Worm (Caenorhabditis elegans) whole organism, late embryonic: Measurements from ENCODE around the gene fzy-1.
"Not testable (repeated sequence)": the region's sequence is repeated elsewhere in the genome, so short reads cannot be mapped to it uniquely, and the experiment has no call there.

ENCODE experiments used
- C08G9.2 ChIP-seq: sonication (generic microtip); optimal IDR thresholded peaks from 2 replicates; lab custom pipeline; 2016; ENCODE audit warnings: mild to moderate bottlenecking, missing genetic modification characterization, moderate library complexity, missing compliant biosample characterization
- C38D4.7 ChIP-seq: fragments of 200-800 bp; sonication (Bioruptor generic); optimal IDR thresholded peaks from 2 replicates; lab custom pipeline; 2018; ENCODE audit warnings: mild to moderate bottlenecking, missing genetic modification characterization, moderate library complexity, missing compliant biosample characterization
- K09A11.1 ChIP-seq: sonication (generic microtip); optimal IDR thresholded peaks from 2 replicates; lab custom pipeline; 2017; ENCODE audit warnings: antibody characterized with exemption, mild to moderate bottlenecking, missing genetic modification characterization, missing compliant biosample characterization; ENCODE audit not compliant: insufficient read depth
- Y22D7AL.16 ChIP-seq: sonication (generic microtip); optimal IDR thresholded peaks from 2 replicates; lab custom pipeline; 2016; ENCODE audit warnings: missing genetic modification characterization, missing compliant biosample characterization
- ahr-1 ChIP-seq: sonication (generic microtip); optimal IDR thresholded peaks from 2 replicates; lab custom pipeline; 2016; ENCODE audit warnings: missing genetic modification characterization, missing compliant biosample characterization
- ama-1 ChIP-seq: fragments of 150-350 bp; optimal IDR thresholded peaks from 2 replicates; lab custom pipeline; 2014
- ceh-19 ChIP-seq: fragments of 200-800 bp; sonication (Bioruptor generic); optimal IDR thresholded peaks from 2 replicates; lab custom pipeline; 2018; ENCODE audit warnings: mild to moderate bottlenecking, missing genetic modification characterization, missing compliant biosample characterization
- ceh-2 ChIP-seq: sonication (generic microtip); optimal IDR thresholded peaks from 2 replicates; lab custom pipeline; 2016; ENCODE audit warnings: missing genotype, missing genetic modification characterization, missing compliant biosample characterization
- ceh-30 ChIP-seq: fragments of 150-350 bp; optimal IDR thresholded peaks from 2 replicates; lab custom pipeline; 2014; ENCODE audit warnings: missing biosample characterization, missing genetic modification characterization
- ceh-34 ChIP-seq: sonication (generic microtip); optimal IDR thresholded peaks from 2 replicates; lab custom pipeline; 2016; ENCODE audit warnings: mild to moderate bottlenecking, missing genetic modification characterization, missing compliant biosample characterization
- ceh-45 ChIP-seq: fragments of 200-800 bp; sonication (Bioruptor generic); IDR thresholded peaks from 2 replicates; pipeline ENCODE4 v1.3.6; 2022; ENCODE audit warnings: missing genetic modification reagents, missing genetic modification characterization, missing compliant biosample characterization
- ceh-48 ChIP-seq: sonication (generic microtip); optimal IDR thresholded peaks from 2 replicates; lab custom pipeline; 2016; ENCODE audit warnings: missing genetic modification characterization, inconsistent platforms, missing compliant biosample characterization
- ceh-6 ChIP-seq: fragments of 200-800 bp; sonication (Bioruptor generic); optimal IDR thresholded peaks from 2 replicates; lab custom pipeline; 2018; ENCODE audit warnings: mild to moderate bottlenecking, missing genetic modification characterization, missing compliant biosample characterization
- ceh-9 ChIP-seq: sonication (generic microtip); optimal IDR thresholded peaks from 2 replicates; lab custom pipeline; 2016; ENCODE audit warnings: mild to moderate bottlenecking, missing genetic modification characterization, inconsistent platforms, missing compliant biosample characterization
- elt-4 ChIP-seq: sonication (generic microtip); optimal IDR thresholded peaks from 2 replicates; lab custom pipeline; 2016; ENCODE audit warnings: missing genetic modification characterization, missing compliant biosample characterization
- fax-1 ChIP-seq: sonication (generic microtip); optimal IDR thresholded peaks from 2 replicates; lab custom pipeline; 2016; ENCODE audit warnings: missing genotype, missing genetic modification characterization, missing compliant biosample characterization
- gmeb-2 ChIP-seq: sonication (generic microtip); optimal IDR thresholded peaks from 2 replicates; lab custom pipeline; 2016; ENCODE audit warnings: missing genetic modification characterization, inconsistent platforms, missing compliant biosample characterization
- hlh-15 ChIP-seq: sonication (generic microtip); optimal IDR thresholded peaks from 2 replicates; lab custom pipeline; 2016; ENCODE audit warnings: missing genetic modification characterization, missing compliant biosample characterization
- hlh-8 ChIP-seq: sonication (generic microtip); optimal IDR thresholded peaks from 2 replicates; lab custom pipeline; 2016; ENCODE audit warnings: missing genotype, missing genetic modification characterization, missing compliant biosample characterization
- lim-6 ChIP-seq: sonication (generic microtip); optimal IDR thresholded peaks from 2 replicates; lab custom pipeline; 2016; ENCODE audit warnings: missing genetic modification characterization, missing compliant biosample characterization
- madf-2 ChIP-seq: sonication (generic microtip); optimal IDR thresholded peaks from 2 replicates; lab custom pipeline; 2017; ENCODE audit warnings: missing genetic modification characterization, missing compliant biosample characterization
- mec-3 ChIP-seq: sonication (generic microtip); optimal IDR thresholded peaks from 2 replicates; lab custom pipeline; 2016; ENCODE audit warnings: borderline replicate concordance, missing genetic modification characterization, missing compliant biosample characterization
- nfya-1 ChIP-seq: sonication (generic microtip); optimal IDR thresholded peaks from 2 replicates; lab custom pipeline; 2017; ENCODE audit warnings: missing genetic modification characterization, mild to moderate bottlenecking, missing compliant biosample characterization, antibody characterized with exemption, moderate library complexity
- nhr-232 ChIP-seq: sonication (generic microtip); optimal IDR thresholded peaks from 2 replicates; lab custom pipeline; 2016; ENCODE audit warnings: missing genetic modification characterization, missing compliant biosample characterization
- pat-9 ChIP-seq: fragments of 200-800 bp; sonication (Bioruptor generic); optimal IDR thresholded peaks from 2 replicates; lab custom pipeline; 2018; ENCODE audit warnings: mild to moderate bottlenecking, missing genetic modification characterization, moderate library complexity, missing compliant biosample characterization
- pha-2 ChIP-seq: sonication (generic microtip); optimal IDR thresholded peaks from 2 replicates; lab custom pipeline; 2017; ENCODE audit warnings: mild to moderate bottlenecking, missing genetic modification characterization, missing compliant biosample characterization
- pha-4 ChIP-seq: fragments of 150-350 bp; optimal IDR thresholded peaks from 2 replicates; lab custom pipeline; 2018; ENCODE audit warnings: missing biosample characterization, missing genetic modification reagents, missing genetic modification characterization
- pros-1 ChIP-seq: fragments of 150-350 bp; optimal IDR thresholded peaks from 2 replicates; lab custom pipeline; 2014; ENCODE audit warnings: missing biosample characterization, missing genetic modification reagents, missing genetic modification characterization
- rnt-1 ChIP-seq: sonication (generic microtip); optimal IDR thresholded peaks from 2 replicates; lab custom pipeline; 2016; ENCODE audit warnings: missing genetic modification characterization, missing compliant biosample characterization
- ttx-3 ChIP-seq: sonication (generic microtip); optimal IDR thresholded peaks from 2 replicates; lab custom pipeline; 2016; ENCODE audit warnings: missing genetic modification reagents, missing genetic modification characterization, missing compliant biosample characterization
- unc-3 ChIP-seq, 2 experiments: fragments of 200-800 bp in 1 of 2; sonication (Bioruptor generic) in 1 of 2; sonication (generic microtip) in 1 of 2; conservative IDR thresholded peaks in 1 of 2; optimal IDR thresholded peaks in 1 of 2; 2 replicates each; pipeline versions ENCODE4 v1.3.6 to Lab custom; 2016 to 2022; ENCODE audit warnings: missing compliant biosample characterization in 2 of 2, missing genetic modification characterization in 2 of 2, missing genetic modification reagents in 1 of 2
- unc-55 ChIP-seq: sonication (generic microtip); optimal IDR thresholded peaks from 2 replicates; lab custom pipeline; 2017; ENCODE audit warnings: missing biosample characterization, missing genetic modification reagents, missing genetic modification characterization
- unc-86 ChIP-seq: sonication (generic microtip); optimal IDR thresholded peaks from 2 replicates; lab custom pipeline; 2016; ENCODE audit warnings: missing genetic modification characterization, missing compliant biosample characterization
- zip-5 ChIP-seq: sonication (generic microtip); optimal IDR thresholded peaks from 2 replicates; lab custom pipeline; 2016; ENCODE audit warnings: missing genetic modification characterization, missing compliant biosample characterization
- ztf-16 ChIP-seq: sonication (generic microtip); optimal IDR thresholded peaks from 2 replicates; lab custom pipeline; 2017; ENCODE audit warnings: missing genetic modification characterization, missing compliant biosample characterization

The fzy-1 gene

ce11 chrII:5531855-5532328 lies 31.3 kb downstream of the fzy-1 start, which contains the start of gene C17C3.9:
C17C3.9 (minus strand) TSS chrII:5532278.
- TF ChIP-seq gmeb-2 (tag; lab: Kevin White, UChicago) (no peak), mec-3 (tag; lab: Kevin White, UChicago) (no peak), C38D4.7 (GFP tag; lab: Kevin White, UChicago) (no peak), ttx-3 (tag; lab: Kevin White, UChicago) (no peak), fax-1 (tag; lab: Kevin White, UChicago) (no peak), pat-9 (tag; lab: Kevin White, UChicago) (no peak), zip-5 (tag; lab: Kevin White, UChicago) (no peak), ceh-9 (tag; lab: Kevin White, UChicago) (no peak), ceh-45 (GFP tag; lab: Robert Waterston, UW) (no peak), pros-1 (tag; lab: Kevin White, UChicago) (no peak), ceh-19 (GFP tag; lab: Kevin White, UChicago) (no peak), K09A11.1 (tag; lab: Kevin White, UChicago) (no peak), ceh-2 (tag; lab: Kevin White, UChicago) (no peak), ceh-30 (tag; lab: Kevin White, UChicago) (no peak), ceh-48 (tag; lab: Kevin White, UChicago) (no peak), ceh-34 (tag; lab: Kevin White, UChicago) (no peak), nfya-1 (tag; lab: Kevin White, UChicago) (no peak), elt-4 (tag; lab: Kevin White, UChicago) (no peak)

- TF ChIP-seq ahr-1 (tag; lab: Kevin White, UChicago) (no peak), ttx-3 (tag; lab: Kevin White, UChicago) (no peak), ama-1 (lab: Kevin White, UChicago) (no peak), unc-86 (tag; lab: Kevin White, UChicago) (no peak), C38D4.7 (GFP tag; lab: Kevin White, UChicago) (no peak), ztf-16 (tag; lab: Kevin White, UChicago) (no peak), unc-55 (no peak), hlh-8 (no peak), hlh-15 (no peak), lim-6 (tag; lab: Kevin White, UChicago) (no peak), gmeb-2 (tag; lab: Kevin White, UChicago) (no peak), ceh-45 (GFP tag; lab: Robert Waterston, UW) (no peak), K09A11.1 (tag; lab: Kevin White, UChicago) (no peak), ceh-6 (GFP tag; lab: Kevin White, UChicago) (no peak)
Observed at ce11 chrII:5533642-5534041, 33.1 kb downstream of the fzy-1 start, which contains the start of gene hlh-26. hlh-26 (minus strand) TSS chrII:5533742.

ce11 chrII:5534939-5535338 lies 34.4 kb downstream of the fzy-1 start, which contains the start of gene hlh-25:
hlh-25 (plus strand) TSS chrII:5535239.
- TF ChIP-seq ceh-19 (GFP tag; lab: Kevin White, UChicago); unc-55; Y22D7AL.16 (tag; lab: Kevin White, UChicago): not testable (repeated sequence)

- TF ChIP-seq pha-2 (tag; lab: Kevin White, UChicago) (no peak), nhr-232 (no peak), madf-2 (no peak), ama-1 (lab: Kevin White, UChicago) (no peak), unc-86 (tag; lab: Kevin White, UChicago) (no peak), C08G9.2 (no peak), C38D4.7 (GFP tag; lab: Kevin White, UChicago) (no peak), unc-3 (GFP tag; conservative IDR thresholded peaks at IDR 0.05; lab: Robert Waterston, UW) (no peak), unc-3 (tag; optimal IDR thresholded peaks at IDR 0.05; lab: Kevin White, UChicago) (no peak), ceh-19 (GFP tag; lab: Kevin White, UChicago) (no peak), fax-1 (tag; lab: Kevin White, UChicago) (no peak), pha-4 (tag; lab: Kevin White, UChicago) (no peak), gmeb-2 (tag; lab: Kevin White, UChicago) (no peak), pat-9 (tag; lab: Kevin White, UChicago) (no peak), rnt-1 (tag; lab: Kevin White, UChicago) (no peak)
Observed at ce11 chrII:5537078-5537477, 36.5 kb downstream of the fzy-1 start.
